Worm (Caenorhabditis elegans) whole organism, L3 larva: ENCODE results near the gene pqn-63.

ENCODE experiments used
- ZK546.5 ChIP-seq: sonication (generic microtip); optimal IDR thresholded peaks from 2 replicates; lab custom pipeline; 2017; ENCODE audit warnings: missing biosample characterization, missing genetic modification characterization
- aly-2 ChIP-seq: fragments of 150-350 bp; optimal IDR thresholded peaks from 2 replicates; lab custom pipeline; 2014; ENCODE audit warnings: missing biosample characterization, missing genetic modification characterization
- ama-1 ChIP-seq: fragments of 150-350 bp; optimal IDR thresholded peaks from 2 replicates; lab custom pipeline; 2018
- ceh-9 ChIP-seq: sonication (generic microtip); optimal IDR thresholded peaks from 2 replicates; lab custom pipeline; 2018; ENCODE audit warnings: missing biosample characterization, missing genetic modification characterization
- daf-12 ChIP-seq: fragments of 150-350 bp; optimal IDR thresholded peaks from 2 replicates; lab custom pipeline; 2014; ENCODE audit warnings: missing biosample characterization, missing genetic modification reagents, missing genetic modification characterization
- egl-27 ChIP-seq: sonication (generic microtip); optimal IDR thresholded peaks from 4 replicates; lab custom pipeline; 2017; ENCODE audit warnings: missing biosample characterization, missing genetic modification reagents, missing genetic modification characterization
- egl-5 ChIP-seq: fragments of 150-350 bp; optimal IDR thresholded peaks from 2 replicates; lab custom pipeline; 2017; ENCODE audit warnings: missing biosample characterization, missing genetic modification reagents, missing genetic modification characterization, inconsistent platforms
- elt-1 ChIP-seq: fragments of 150-350 bp; optimal IDR thresholded peaks from 2 replicates; lab custom pipeline; 2014; ENCODE audit warnings: missing biosample characterization, missing genetic modification characterization
- elt-2 ChIP-seq: sonication (generic microtip); optimal IDR thresholded peaks from 2 replicates; lab custom pipeline; 2016; ENCODE audit warnings: missing genetic modification reagents, mild to moderate bottlenecking, missing genetic modification characterization, missing compliant biosample characterization
- eor-1 ChIP-seq, 2 experiments: fragments of 150-350 bp; optimal IDR thresholded peaks; 2 replicates each; lab custom pipeline; 2014 to 2018; ENCODE audit warnings: missing biosample characterization in 2 of 2, missing genetic modification characterization in 2 of 2
- fkh-10 ChIP-seq: sonication (generic microtip); optimal IDR thresholded peaks from 2 replicates; lab custom pipeline; 2017; ENCODE audit warnings: missing biosample characterization, missing genetic modification reagents, missing genetic modification characterization
- fkh-2 ChIP-seq: fragments of 150-350 bp; optimal IDR thresholded peaks from 2 replicates; lab custom pipeline; 2014; ENCODE audit warnings: missing biosample characterization, missing genetic modification reagents, missing genetic modification characterization
- fos-1 ChIP-seq: fragments of 150-350 bp; optimal IDR thresholded peaks from 2 replicates; lab custom pipeline; 2014; ENCODE audit warnings: missing biosample characterization, missing genetic modification characterization
- hmg-11 ChIP-seq: sonication (generic microtip); optimal IDR thresholded peaks from 2 replicates; lab custom pipeline; 2016; ENCODE audit warnings: missing genetic modification characterization, missing compliant biosample characterization
- lsy-12 ChIP-seq: sonication (generic microtip); optimal IDR thresholded peaks from 2 replicates; lab custom pipeline; 2016; ENCODE audit warnings: mild to moderate bottlenecking, missing genetic modification characterization, missing compliant biosample characterization
- mdl-1 ChIP-seq: fragments of 150-350 bp; optimal IDR thresholded peaks from 2 replicates; lab custom pipeline; 2014; ENCODE audit warnings: missing biosample characterization, missing genetic modification characterization
- mml-1 ChIP-seq: fragments of 150-350 bp; sonication (generic microtip); optimal IDR thresholded peaks from 3 replicates; lab custom pipeline; 2014; ENCODE audit warnings: missing biosample characterization, missing genetic modification characterization
- nfya-1 ChIP-seq: sonication (generic microtip); optimal IDR thresholded peaks from 2 replicates; lab custom pipeline; 2017; ENCODE audit warnings: missing genetic modification characterization, mild to moderate bottlenecking, missing compliant biosample characterization, antibody characterized with exemption, moderate library complexity; ENCODE audit not compliant: insufficient read depth
- nhr-12 ChIP-seq: fragments of 150-350 bp; optimal IDR thresholded peaks from 2 replicates; lab custom pipeline; 2014; ENCODE audit warnings: missing biosample characterization, missing genetic modification characterization
- nhr-23 ChIP-seq: fragments of 150-350 bp; optimal IDR thresholded peaks from 2 replicates; lab custom pipeline; 2014; ENCODE audit warnings: missing biosample characterization, missing genetic modification reagents, missing genetic modification characterization
- nhr-237 ChIP-seq: fragments of 150-350 bp; optimal IDR thresholded peaks from 2 replicates; lab custom pipeline; 2014; ENCODE audit warnings: missing biosample characterization, missing genetic modification characterization
- nhr-25 ChIP-seq: sonication (generic microtip); optimal IDR thresholded peaks from 2 replicates; lab custom pipeline; 2017; ENCODE audit warnings: missing biosample characterization, missing genetic modification characterization
- nhr-28 ChIP-seq: fragments of 150-350 bp; optimal IDR thresholded peaks from 2 replicates; lab custom pipeline; 2014; ENCODE audit warnings: missing biosample characterization, missing genetic modification characterization
- nhr-67 ChIP-seq: fragments of 150-350 bp; optimal IDR thresholded peaks from 2 replicates; lab custom pipeline; 2014; ENCODE audit warnings: missing biosample characterization, missing genetic modification characterization
- nhr-77 ChIP-seq: fragments of 150-350 bp; optimal IDR thresholded peaks from 2 replicates; lab custom pipeline; 2014; ENCODE audit warnings: missing biosample characterization, missing genetic modification characterization
- pha-4 ChIP-seq: fragments of 150-350 bp; optimal IDR thresholded peaks from 2 replicates; lab custom pipeline; 2014; ENCODE audit warnings: missing biosample characterization, missing genetic modification reagents, missing genetic modification characterization
- skn-1 ChIP-seq: fragments of 150-350 bp; optimal IDR thresholded peaks from 2 replicates; lab custom pipeline; 2014; ENCODE audit warnings: missing biosample characterization, missing genetic modification characterization
- tbx-2 ChIP-seq: sonication (generic microtip); optimal IDR thresholded peaks from 2 replicates; lab custom pipeline; 2016; ENCODE audit warnings: mild to moderate bottlenecking, missing genetic modification characterization, missing compliant biosample characterization
- unc-39 ChIP-seq: sonication (generic microtip); optimal IDR thresholded peaks from 4 replicates; lab custom pipeline; 2017; ENCODE audit warnings: missing biosample characterization, missing genetic modification characterization
- zag-1 ChIP-seq: fragments of 150-350 bp; optimal IDR thresholded peaks from 2 replicates; lab custom pipeline; 2014; ENCODE audit warnings: missing biosample characterization, missing genetic modification characterization
- ztf-4 ChIP-seq: fragments of 150-350 bp; optimal IDR thresholded peaks from 2 replicates; lab custom pipeline; 2014; ENCODE audit warnings: missing biosample characterization, missing genetic modification characterization

The pqn-63 gene

DNA sequence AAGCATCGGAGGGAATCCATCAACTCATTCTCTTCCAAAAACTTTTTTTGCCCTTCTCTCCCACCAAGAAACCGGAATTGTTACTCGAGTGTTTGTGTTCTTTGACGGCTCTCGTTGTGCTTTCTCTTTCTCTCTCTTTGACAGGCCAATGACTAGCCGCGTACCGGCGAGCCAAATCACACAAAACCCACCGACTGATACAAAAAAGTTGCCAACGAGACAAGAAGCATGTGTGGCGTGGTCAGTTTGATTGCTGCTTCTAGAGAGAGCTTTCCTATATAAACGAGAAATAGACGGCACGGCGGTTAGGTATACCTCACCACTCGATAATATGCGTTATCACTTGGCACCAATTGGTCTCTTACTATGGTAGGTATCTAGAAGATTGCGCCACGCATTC is at the start of gene pqn-63:
Gene pqn-63, plus strand, starts transcription at position 307 of the 400 bp plus-strand sequence.
- TF ChIP-seq pha-4 (tag; lab: Kevin White, UChicago) = peak; percentile 42
- no peak for TF ChIP-seq nfya-1 (tag; lab: Kevin White, UChicago)

DNA sequence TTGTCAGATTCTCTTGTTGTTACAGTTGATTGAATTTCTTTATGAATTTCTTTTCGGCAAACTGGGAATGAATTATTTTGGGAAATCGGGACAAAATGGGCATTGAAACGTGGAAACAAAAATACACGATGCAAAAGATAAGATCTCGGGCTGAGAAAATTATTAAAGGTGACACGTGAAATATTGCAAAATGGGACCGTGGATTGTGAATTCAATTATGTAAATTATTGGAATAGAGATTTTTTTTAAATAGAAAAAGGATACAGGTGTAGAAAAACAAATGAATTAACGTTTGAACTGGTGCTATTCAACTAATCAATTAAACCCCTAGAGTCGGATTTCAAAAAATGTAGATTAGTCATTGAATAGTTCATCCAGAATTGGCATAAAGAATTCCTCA is 47.1 kb upstream of the pqn-63 start, which contains the start of gene F25B3.4:
Gene F25B3.4, minus strand, starts transcription at position 101 of the 400 bp plus-strand sequence.
- no peak for TF ChIP-seq fkh-2
- TF ChIP-seq fos-1 (tag; lab: Kevin White, UChicago) = no peak
- no peak for TF ChIP-seq zag-1
- no peak for TF ChIP-seq ama-1 (lab: Kevin White, UChicago)
- no peak for TF ChIP-seq nhr-25 (tag; lab: Kevin White, UChicago)
- TF ChIP-seq eor-1 (tag; optimal IDR thresholded peaks at IDR 0.05; lab: Kevin White, UChicago) = no peak
- no peak for TF ChIP-seq egl-27
- TF ChIP-seq nhr-23 (tag; lab: Kevin White, UChicago) = no peak
- TF ChIP-seq nhr-67 (tag; lab: Kevin White, UChicago) = no peak
- TF ChIP-seq nhr-28 (tag; lab: Kevin White, UChicago) = no peak
- no peak for TF ChIP-seq unc-39
- no peak for TF ChIP-seq elt-2 (tag; lab: Kevin White, UChicago)
- TF ChIP-seq aly-2 (tag; lab: Kevin White, UChicago) = no peak

DNA sequence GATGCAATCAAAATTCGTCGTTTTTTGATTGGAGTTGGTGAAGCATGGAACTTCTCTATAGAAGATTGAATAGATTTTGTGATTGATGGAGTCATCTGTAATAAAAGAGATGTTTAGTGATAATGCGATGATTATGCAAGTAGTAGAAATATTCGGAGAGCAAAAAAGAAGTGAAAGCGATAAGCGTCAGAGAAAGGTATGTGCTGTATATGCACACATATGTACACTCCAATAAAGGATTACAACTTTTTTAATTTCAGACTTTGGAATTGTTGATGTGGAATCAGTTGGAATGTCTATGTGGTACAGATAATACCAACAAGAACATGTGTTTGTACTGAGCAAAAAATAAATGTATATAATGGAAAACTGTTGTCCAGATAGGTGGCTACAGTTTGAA is 45.6 kb upstream of the pqn-63 start, which contains the start of gene F25B3.5:
Gene F25B3.5, minus strand, starts transcription at position 101 of the 400 bp plus-strand sequence.
- TF ChIP-seq mml-1 (tag; lab: Kevin White, UChicago) = no peak

DNA sequence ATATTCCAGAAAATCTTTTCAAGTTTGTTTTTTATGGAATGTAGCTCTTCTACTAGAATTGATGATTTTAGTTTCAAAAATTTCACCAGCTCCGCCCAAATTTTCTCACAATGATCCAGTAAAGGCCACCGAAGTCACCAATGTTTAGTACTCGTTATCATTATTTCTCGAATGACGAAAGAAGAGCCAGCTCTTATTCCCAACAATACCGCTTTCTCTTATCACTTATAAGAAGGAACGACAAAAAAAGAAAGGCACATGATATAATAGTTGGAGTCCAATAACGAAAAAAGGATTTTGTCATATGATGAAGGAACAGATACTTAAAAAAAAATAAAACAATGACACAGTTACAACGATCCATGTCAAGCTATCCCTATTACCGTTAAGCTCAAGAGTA is 44.8 kb upstream of the pqn-63 start:
- TF ChIP-seq hmg-11 (tag; lab: Kevin White, UChicago) (no peak), elt-2 (tag; lab: Kevin White, UChicago) (peak; percentile 36)

DNA sequence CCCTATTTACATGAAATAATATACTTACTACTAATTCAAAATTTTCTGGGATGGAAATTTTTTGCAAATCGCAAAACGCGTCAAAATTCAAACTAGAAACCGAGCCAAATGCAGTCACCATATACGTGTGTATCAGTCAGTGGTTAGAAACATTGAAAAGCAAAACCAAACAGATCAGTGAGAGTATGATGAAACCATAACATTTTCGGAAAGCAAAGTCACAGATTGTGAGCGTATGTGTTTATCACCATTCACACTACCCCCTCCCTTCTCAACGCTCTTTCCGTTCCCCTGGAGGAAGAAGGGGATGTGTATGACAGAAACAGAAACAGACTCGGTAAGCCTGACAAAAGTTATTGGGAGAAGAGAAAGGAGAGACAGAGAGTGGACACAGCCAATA is 44.2 kb upstream of the pqn-63 start:
- TF ChIP-seq aly-2 (tag; lab: Kevin White, UChicago) = no peak
- TF ChIP-seq skn-1 (tag; lab: Kevin White, UChicago) = no peak
- no peak for TF ChIP-seq lsy-12 (tag; lab: Kevin White, UChicago)
- TF ChIP-seq daf-12 (tag; lab: Kevin White, UChicago) = no peak
- TF ChIP-seq eor-1 (tag; optimal IDR thresholded peaks at IDR 0.05; lab: Kevin White, UChicago) = no peak
- no peak for TF ChIP-seq egl-5
- no peak for TF ChIP-seq nhr-23 (tag; lab: Kevin White, UChicago)
- no peak for TF ChIP-seq mdl-1
- no peak for TF ChIP-seq fkh-10 (GFP tag; lab: Kevin White, UChicago)
- no peak for TF ChIP-seq unc-39
- no peak for TF ChIP-seq nhr-77 (tag; lab: Kevin White, UChicago)

DNA sequence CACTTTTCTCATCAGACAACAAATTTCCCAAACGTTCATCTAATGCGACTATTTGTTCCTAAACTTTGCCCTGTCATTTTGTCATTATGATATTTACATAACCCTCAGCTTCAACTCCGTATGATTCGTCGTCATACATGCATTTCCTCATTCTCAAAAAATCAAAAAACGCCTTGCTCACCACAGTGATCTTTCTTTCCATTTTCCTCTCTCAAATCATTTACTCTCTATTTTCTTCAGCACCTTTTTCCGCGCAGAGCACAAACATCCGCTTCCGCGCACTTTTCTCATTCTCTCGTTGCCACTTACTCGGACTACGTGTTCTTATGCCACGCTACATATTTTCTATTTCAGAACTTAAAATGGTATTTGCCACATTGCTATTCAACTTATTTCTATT is 38.8 kb upstream of the pqn-63 start, which contains the start of gene F25B3.2:
Gene F25B3.2, plus strand, starts transcription at position 301 of the 400 bp plus-strand sequence.
- TF ChIP-seq nhr-67 (tag; lab: Kevin White, UChicago) (no peak), ceh-9 (tag; lab: Kevin White, UChicago) (no peak), nhr-12 (no peak), zag-1 (no peak), ztf-4 (no peak), unc-39 (no peak), elt-1 (tag; lab: Kevin White, UChicago) (no peak), nhr-28 (tag; lab: Kevin White, UChicago) (no peak), ama-1 (lab: Kevin White, UChicago) (no peak), nhr-237 (no peak), tbx-2 (tag; lab: Kevin White, UChicago) (no peak), nhr-25 (tag; lab: Kevin White, UChicago) (no peak), fos-1 (tag; lab: Kevin White, UChicago) (no peak), lsy-12 (tag; lab: Kevin White, UChicago) (no peak), hmg-11 (tag; lab: Kevin White, UChicago) (no peak), ZK546.5 (tag; lab: Kevin White, UChicago) (no peak)
